Fruit fly (Drosophila melanogaster) whole organism, pupa: ENCODE data around the gene CG13992.

Experiments
- CG10348 ChIP-seq: fragments of 200-800 bp; sonication (Bioruptor generic); IDR thresholded peaks from 2 replicates; pipeline ENCODE4 v1.3.6; 2022; ENCODE audit warnings: missing biosample characterization, missing genetic modification characterization
- CG12605 ChIP-seq: fragments of 200-800 bp; sonication (Bioruptor generic); IDR thresholded peaks from 2 replicates; pipeline ENCODE4 v1.3.6; 2022; ENCODE audit warnings: missing biosample characterization, missing genetic modification characterization
- CG13204 ChIP-seq: fragments of 200-800 bp; sonication (Bioruptor generic); optimal IDR thresholded peaks from 2 replicates; lab custom pipeline; 2018; ENCODE audit warnings: missing biosample characterization, mild to moderate bottlenecking, missing genetic modification characterization, moderate library complexity
- CG14655 ChIP-seq: fragments of 200-800 bp; sonication (Bioruptor generic); optimal IDR thresholded peaks from 3 replicates; lab custom pipeline; 2017; ENCODE audit warnings: mild to moderate bottlenecking, missing biosample characterization, missing genetic modification reagents, missing genetic modification characterization
- CG15710 ChIP-seq: fragments of 200-800 bp; sonication (Bioruptor generic); optimal IDR thresholded peaks from 2 replicates; lab custom pipeline; 2018; ENCODE audit warnings: missing biosample characterization, mild to moderate bottlenecking, missing genetic modification characterization, moderate library complexity
- CG17806 ChIP-seq: fragments of 200-800 bp; sonication (Bioruptor generic); optimal IDR thresholded peaks from 2 replicates; lab custom pipeline; 2018; ENCODE audit warnings: missing biosample characterization, mild to moderate bottlenecking, missing genetic modification characterization, moderate library complexity
- CG32121 ChIP-seq: fragments of 200-800 bp; sonication (Bioruptor generic); IDR thresholded peaks from 2 replicates; pipeline ENCODE4 v1.3.6; 2022; ENCODE audit warnings: missing biosample characterization, missing genetic modification characterization
- CG34367 ChIP-seq: fragments of 200-800 bp; sonication (Bioruptor generic); optimal IDR thresholded peaks from 2 replicates; lab custom pipeline; 2018; ENCODE audit warnings: missing biosample characterization, mild to moderate bottlenecking, missing genetic modification characterization
- CG4496 ChIP-seq: fragments of 200-800 bp; sonication (Bioruptor generic); IDR thresholded peaks from 3 replicates; pipeline ENCODE4 v1.3.6; 2022; ENCODE audit warnings: missing biosample characterization, missing genetic modification characterization
- CG8159 ChIP-seq: fragments of 200-800 bp; sonication (Bioruptor generic); optimal IDR thresholded peaks from 3 replicates; lab custom pipeline; 2018; ENCODE audit warnings: missing biosample characterization, mild to moderate bottlenecking, missing genetic modification characterization, moderate library complexity
- CG8301 ChIP-seq: fragments of 200-800 bp; sonication (Bioruptor generic); optimal IDR thresholded peaks from 2 replicates; lab custom pipeline; 2018; ENCODE audit warnings: missing biosample characterization, mild to moderate bottlenecking, missing genetic modification characterization
- CG9948 ChIP-seq: fragments of 200-800 bp; sonication (Bioruptor generic); optimal IDR thresholded peaks from 2 replicates; lab custom pipeline; 2018; ENCODE audit warnings: missing biosample characterization, mild to moderate bottlenecking, missing genetic modification characterization, moderate library complexity
- D1 ChIP-seq: fragments of 200-800 bp; sonication (Bioruptor generic); optimal IDR thresholded peaks from 2 replicates; lab custom pipeline; 2018; ENCODE audit warnings: missing biosample characterization, mild to moderate bottlenecking, missing genetic modification characterization, moderate library complexity
- EcR ChIP-seq: fragments of 200-800 bp; sonication (Bioruptor generic); optimal IDR thresholded peaks from 3 replicates; lab custom pipeline; 2019; ENCODE audit warnings: missing biosample characterization, missing genetic modification characterization, mild to moderate bottlenecking, moderate library complexity, missing genetic modification reagents
- Ets98B ChIP-seq: fragments of 200-800 bp; sonication (Bioruptor generic); IDR thresholded peaks from 2 replicates; pipeline ENCODE4 v1.3.6; 2022; ENCODE audit warnings: missing biosample characterization, missing genetic modification characterization
- Pif1A ChIP-seq: fragments of 200-800 bp; sonication (Bioruptor generic); optimal IDR thresholded peaks from 3 replicates; lab custom pipeline; 2016; ENCODE audit warnings: missing biosample characterization, missing genetic modification characterization
- Pif1B ChIP-seq: fragments of 200-800 bp; sonication (Bioruptor generic); optimal IDR thresholded peaks from 3 replicates; lab custom pipeline; 2016; ENCODE audit warnings: missing biosample characterization, missing genetic modification characterization
- Snoo ChIP-seq: fragments of 200-800 bp; sonication (Bioruptor generic); optimal IDR thresholded peaks from 3 replicates; lab custom pipeline; 2017; ENCODE audit warnings: missing biosample characterization, mild to moderate bottlenecking, missing genetic modification characterization, inconsistent platforms
- fd96Ca ChIP-seq: fragments of 200-800 bp; sonication (Bioruptor generic); IDR thresholded peaks from 3 replicates; pipeline ENCODE4 v1.3.6; 2022; ENCODE audit warnings: missing biosample characterization, missing genetic modification characterization
- gl ChIP-seq: fragments of 200-800 bp; sonication (Bioruptor generic); optimal IDR thresholded peaks from 2 replicates; lab custom pipeline; 2018; ENCODE audit warnings: missing biosample characterization, mild to moderate bottlenecking, missing genetic modification characterization
- rn ChIP-seq: fragments of 200-800 bp; sonication (Bioruptor generic); IDR thresholded peaks from 2 replicates; pipeline ENCODE4 v1.3.6; 2022; ENCODE audit warnings: missing biosample characterization, missing genetic modification characterization

CG13992 gene

DNA sequence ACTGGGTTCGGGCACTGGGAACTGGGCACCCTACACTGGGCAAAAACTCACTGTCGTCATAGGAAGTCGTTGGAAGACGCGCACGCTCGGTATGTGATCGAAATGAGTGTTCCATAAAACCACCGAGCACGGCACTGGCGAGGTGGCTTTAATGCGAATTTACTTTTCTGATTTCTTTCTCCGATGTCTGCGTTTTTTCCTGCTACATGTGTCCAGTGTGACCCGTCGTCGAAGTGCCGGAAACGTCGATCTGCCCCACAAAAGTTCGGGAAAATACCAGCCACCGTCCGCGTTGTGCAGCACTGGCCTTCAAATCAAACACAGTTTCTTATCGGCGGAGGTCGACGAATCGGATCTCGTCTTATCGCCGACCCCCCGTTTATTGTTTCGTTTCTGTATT, 31.7 kb upstream of the CG13992 start, which contains the start of gene Kdm5:
TSS of gene Kdm5 (minus strand) at position 255 of the 400 bp plus-strand sequence.
- TF ChIP-seq CG8159 (peak; percentile 2), D1 (tag; lab: Kevin White, UChicago) (no peak), CG12605 (GFP tag; lab: Robert Waterston, UW) (no peak), gl (no peak), EcR (GFP tag; lab: Kevin White, UChicago) (peak; percentile 24), CG15710 (no peak), fd96Ca (0 out of 3 replicates have a peak, but pooled peaks have one; percentile 10), Snoo (peak; percentile 41), CG4496 (GFP tag; lab: Robert Waterston, UW) (peak; percentile 51; the same call in 1 of the 3 replicates), Pif1B (no peak), rn (GFP tag; lab: Robert Waterston, UW) (no peak), CG10348 (GFP tag; lab: Robert Waterston, UW) (no peak), CG8301 (no peak), CG17806 (tag; lab: Kevin White, UChicago) (peak; percentile 9), Pif1A (no peak), CG13204 (GFP tag; lab: Kevin White, UChicago) (no peak), Ets98B (GFP tag; lab: Robert Waterston, UW) (peak; percentile 46), CG32121 (GFP tag; lab: Robert Waterston, UW) (peak; percentile 34; the same call in 1 of the 2 replicates), CG9948 (tag; lab: Kevin White, UChicago) (no peak), CG34367 (tag; lab: Kevin White, UChicago) (no peak), CG14655 (no peak)

DNA sequence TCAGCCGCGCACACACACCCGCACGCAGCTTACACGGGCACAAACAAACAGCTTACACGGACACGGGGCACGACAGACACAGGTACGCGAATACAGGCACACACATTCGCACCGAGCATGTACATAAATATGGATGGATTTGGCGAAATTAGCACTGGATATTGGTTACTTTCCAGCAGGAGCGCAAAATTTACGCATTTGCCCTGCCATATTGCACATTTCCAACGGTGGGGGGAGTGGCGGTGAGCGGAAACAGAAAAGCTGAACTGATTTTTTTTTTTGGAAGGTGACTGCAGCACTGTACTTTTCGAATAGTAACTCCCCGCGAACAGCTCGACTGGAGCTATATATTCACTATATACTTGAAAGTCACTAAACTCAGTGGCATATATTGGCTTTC, 30.8 kb upstream of the CG13992 start:
- TF ChIP-seq CG4496 (GFP tag; lab: Robert Waterston, UW) (0 out of 3 replicates have a peak, but pooled peaks have one; percentile 3), CG8301 (no peak), rn (GFP tag; lab: Robert Waterston, UW) (no peak), CG15710 (no peak)

DNA sequence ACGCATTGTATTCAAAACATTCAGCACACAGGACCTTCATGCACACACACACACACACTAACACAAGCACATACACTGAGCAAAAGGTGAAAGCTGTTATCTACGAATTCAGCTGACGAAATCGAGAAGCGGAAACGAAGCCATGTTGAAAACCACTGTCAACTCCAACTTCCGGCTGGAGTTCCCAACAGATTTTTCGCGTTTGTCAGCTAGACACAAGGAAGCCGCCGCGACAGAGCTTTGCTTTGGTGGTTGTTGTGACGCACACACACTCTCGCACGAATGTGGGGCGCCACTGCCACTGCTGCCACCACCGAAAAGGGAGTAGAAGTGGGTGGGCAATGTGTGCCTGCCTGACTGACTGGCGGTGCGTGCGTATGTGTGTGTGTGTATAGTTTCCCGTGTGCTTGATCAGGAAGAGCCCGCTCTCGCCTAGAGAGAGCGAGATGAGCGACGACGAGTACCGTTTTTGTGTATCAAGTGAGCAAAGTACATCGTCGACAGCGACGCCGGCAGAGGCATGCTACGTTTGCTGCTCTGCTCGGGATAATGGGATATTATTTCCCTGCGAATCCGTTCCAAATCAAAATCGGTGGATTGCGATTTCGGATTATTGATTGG, 30.2 kb upstream of the CG13992 start:
- TF ChIP-seq Snoo (peak; percentile 31), CG9948 (tag; lab: Kevin White, UChicago) (no peak), CG34367 (tag; lab: Kevin White, UChicago) (peak; percentile 15), CG15710 (peak; percentile 39), Pif1A (no peak), CG32121 (GFP tag; lab: Robert Waterston, UW) (no peak), CG14655 (no peak), CG12605 (GFP tag; lab: Robert Waterston, UW) (no peak), CG4496 (GFP tag; lab: Robert Waterston, UW) (peak; percentile 10; the same call in 2 of the 3 replicates), EcR (GFP tag; lab: Kevin White, UChicago) (no peak), CG17806 (tag; lab: Kevin White, UChicago) (no peak), Ets98B (GFP tag; lab: Robert Waterston, UW) (no peak), CG8159 (peak; percentile 6), CG13204 (GFP tag; lab: Kevin White, UChicago) (peak; percentile 10), rn (GFP tag; lab: Robert Waterston, UW) (no peak), fd96Ca (no peak), D1 (tag; lab: Kevin White, UChicago) (no peak), CG8301 (no peak), gl (peak; percentile 34), Pif1B (no peak), CG10348 (GFP tag; lab: Robert Waterston, UW) (no peak)

DNA sequence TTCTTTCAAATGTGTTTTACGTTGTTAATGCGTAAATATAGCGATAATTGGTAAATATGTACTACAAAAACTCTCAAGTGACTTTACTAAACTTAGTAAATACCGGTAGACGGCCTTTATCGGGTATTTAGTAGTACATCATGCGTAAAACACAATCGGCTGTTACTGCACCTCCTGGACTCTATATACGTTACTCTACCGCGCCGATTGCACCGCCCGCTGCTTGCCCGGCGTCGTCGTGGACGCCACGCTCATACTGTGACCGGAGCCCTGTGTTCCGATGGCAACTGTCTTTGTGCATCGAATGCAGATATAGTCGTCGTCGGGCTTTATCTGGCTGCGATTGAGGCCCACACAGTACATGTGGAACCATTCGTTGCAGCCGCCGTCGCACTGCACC, 22.9 kb upstream of the CG13992 start:
- TF ChIP-seq fd96Ca (0 out of 3 replicates have a peak, but pooled peaks have one; percentile 34), Ets98B (GFP tag; lab: Robert Waterston, UW) (no peak), CG14655 (no peak), D1 (tag; lab: Kevin White, UChicago) (no peak), Pif1A (no peak), CG32121 (GFP tag; lab: Robert Waterston, UW) (no peak), CG8301 (no peak), CG10348 (GFP tag; lab: Robert Waterston, UW) (no peak), CG17806 (tag; lab: Kevin White, UChicago) (no peak), CG15710 (no peak), CG4496 (GFP tag; lab: Robert Waterston, UW) (no peak), gl (no peak), EcR (GFP tag; lab: Kevin White, UChicago) (no peak), CG13204 (GFP tag; lab: Kevin White, UChicago) (peak; percentile 45)
- TF ChIP-seq, all 21 proteins: peak for 2

DNA sequence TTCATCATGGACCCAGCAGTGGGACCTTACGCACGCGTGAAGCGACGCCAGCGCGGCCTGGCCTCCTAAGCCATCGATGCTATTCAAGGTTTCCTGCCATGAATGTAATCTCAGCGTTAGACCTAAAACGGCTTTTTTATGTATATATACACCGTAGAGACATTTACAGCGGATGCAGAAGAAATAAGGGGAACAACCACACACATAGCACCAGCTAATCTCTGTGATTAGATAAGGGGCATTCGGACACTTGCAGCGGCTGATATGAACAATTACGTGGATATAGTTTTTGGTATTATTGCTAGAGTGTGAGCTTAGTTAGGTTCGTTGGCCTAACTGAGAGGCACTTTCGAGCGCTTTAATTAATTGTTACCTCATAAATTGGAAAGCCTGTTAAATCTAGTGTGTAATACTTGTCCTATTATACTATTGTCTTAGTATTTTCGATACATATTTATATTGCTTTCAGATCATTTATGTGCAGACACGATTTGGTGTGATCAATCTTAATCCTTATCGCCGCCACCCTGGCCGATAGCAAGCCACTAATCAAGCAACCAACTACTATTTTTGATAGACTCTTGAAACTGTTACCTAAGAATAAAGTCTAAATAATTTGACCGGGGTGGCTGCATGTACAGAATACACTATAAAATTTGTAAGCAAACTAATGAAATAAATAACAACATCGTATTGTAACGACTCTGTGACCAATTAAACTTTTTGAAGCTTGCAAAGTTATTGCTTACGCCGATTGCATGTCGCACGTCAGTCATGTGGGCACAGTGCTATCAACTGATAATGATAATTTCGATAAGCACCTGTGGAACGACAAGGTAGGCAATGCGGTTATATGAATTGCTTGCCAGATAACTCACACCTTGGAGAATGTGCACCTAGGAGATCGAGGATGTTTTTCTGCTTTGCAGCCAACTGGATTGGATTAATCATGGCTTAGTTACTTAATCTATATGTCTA, 20.9 kb upstream of the CG13992 start:
- TF ChIP-seq CG17806 (tag; lab: Kevin White, UChicago): no peak
- TF ChIP-seq rn (GFP tag; lab: Robert Waterston, UW): no peak
- no peak for TF ChIP-seq Pif1B
- TF ChIP-seq Ets98B (GFP tag; lab: Robert Waterston, UW): no peak
- no peak for TF ChIP-seq EcR (GFP tag; lab: Kevin White, UChicago)
- TF ChIP-seq CG34367 (tag; lab: Kevin White, UChicago): no peak
- TF ChIP-seq CG15710: no peak
- no peak for TF ChIP-seq CG4496 (GFP tag; lab: Robert Waterston, UW)
- TF ChIP-seq CG13204 (GFP tag; lab: Kevin White, UChicago): no peak
- TF ChIP-seq D1 (tag; lab: Kevin White, UChicago): no peak
- TF ChIP-seq gl: no peak
- TF ChIP-seq CG9948 (tag; lab: Kevin White, UChicago): no peak
- no peak for TF ChIP-seq CG8159
- no peak for TF ChIP-seq Pif1A
- no peak for TF ChIP-seq Snoo
- TF ChIP-seq fd96Ca: no peak
- no peak for TF ChIP-seq CG12605 (GFP tag; lab: Robert Waterston, UW)
- no peak for TF ChIP-seq CG14655
- TF ChIP-seq CG32121 (GFP tag; lab: Robert Waterston, UW): no peak
